Fruit fly (Drosophila melanogaster) whole organism, embryonic: ENCODE measurements around the gene CG31538.

ENCODE experiments used
- CG32767 ChIP-seq: fragments of 200-800 bp; sonication (Bioruptor generic); IDR thresholded peaks from 2 replicates; pipeline ENCODE4 v1.3.6; 2022; ENCODE audit warnings: missing biosample characterization, missing genetic modification characterization
- CG6813 ChIP-seq: fragments of 200-800 bp; sonication (Bioruptor generic); optimal IDR thresholded peaks from 2 replicates; lab custom pipeline; 2017; ENCODE audit warnings: missing biosample characterization, missing genetic modification characterization, mild to moderate bottlenecking, moderate library complexity, missing genetic modification reagents
- GATAe ChIP-seq: fragments of 200-800 bp; sonication (Bioruptor generic); conservative IDR thresholded peaks from 2 replicates; pipeline ENCODE4 v1.3.6; 2022; ENCODE audit warnings: missing biosample characterization, missing genetic modification characterization
- NFAT ChIP-seq: fragments of 200-800 bp; sonication (Bioruptor generic); IDR thresholded peaks from 2 replicates; pipeline ENCODE4 v1.3.6; 2022; ENCODE audit warnings: missing biosample characterization, missing genetic modification characterization
- Trl ChIP-seq, 3 experiments: fragments of >200 bp in 2 of 3; fragments of 200-800 bp in 1 of 3; sonication (Bioruptor generic) in 1 of 3; optimal IDR thresholded peaks; 2 replicates in 1 of 3; 3 replicates in 2 of 3; lab custom pipeline; 2016 to 2017; ENCODE audit warnings: missing biosample characterization in 1 of 3, missing genetic modification characterization in 1 of 3
- fd102C ChIP-seq: fragments of 200-800 bp; sonication (Bioruptor generic); optimal IDR thresholded peaks from 2 replicates; lab custom pipeline; 2018; ENCODE audit warnings: missing biosample characterization, mild to moderate bottlenecking, missing genetic modification characterization, moderate library complexity
- shn ChIP-seq: fragments of 200-800 bp; sonication (Bioruptor generic); optimal IDR thresholded peaks from 3 replicates; lab custom pipeline; 2016; ENCODE audit warnings: missing biosample characterization, missing genetic modification characterization
- usp ChIP-seq: fragments of >200 bp; optimal IDR thresholded peaks from 2 replicates; lab custom pipeline; 2017; ENCODE audit warnings: missing biosample characterization, missing genetic modification characterization

- TF ChIP-seq CG32767 (GFP tag; lab: Robert Waterston, UW) (no peak), fd102C (GFP tag; lab: Kevin White, UChicago) (no peak), Trl (optimal IDR thresholded peaks at IDR 0.05; lab: Kevin White, UChicago) (no peak), Trl (GFP tag; optimal IDR thresholded peaks at IDR 0.05; lab: Kevin White, UChicago) (no peak), CG6813 (GFP tag; lab: Kevin White, UChicago) (no peak), NFAT (GFP tag; lab: Robert Waterston, UW) (no peak), GATAe (GFP tag; lab: Robert Waterston, UW) (no peak), shn (GFP tag; lab: Kevin White, UChicago) (no peak), usp (GFP tag; lab: Kevin White, UChicago) (no peak)
Observed at dm6 chr3R:5317654-5318129, 40.1 kb upstream of the CG31538 start.
